Fruit fly (Drosophila melanogaster) S2 (cell line): ENCODE measurements around the gene obst-B.

ENCODE experiments used
- CG8478 ChIP-seq: fragments of >200 bp; optimal IDR thresholded peaks from 2 replicates; lab custom pipeline; 2018
- CTCF ChIP-seq, 2 experiments: fragments of >200 bp; optimal IDR thresholded peaks; 2 replicates each; lab custom pipeline; 2018

DNA sequence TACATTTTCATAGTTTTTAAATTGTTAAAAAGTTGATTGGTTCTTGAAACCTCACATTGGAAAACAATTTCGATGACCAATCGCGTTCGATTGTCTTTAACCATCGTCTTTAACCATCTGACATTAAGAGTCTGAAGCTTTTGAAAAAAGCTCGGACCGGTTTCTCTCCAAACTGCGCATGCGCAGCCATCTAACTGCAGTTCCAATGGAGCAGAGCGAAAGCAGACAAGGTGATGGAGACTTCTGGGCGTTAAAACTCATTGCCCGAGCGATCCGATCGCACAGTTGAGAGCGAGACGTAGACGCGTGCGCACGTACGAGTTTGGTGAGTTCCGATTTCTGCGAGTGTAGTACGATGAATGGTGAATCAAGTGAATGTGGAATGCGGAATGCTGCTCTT lies at the start of gene obst-B:
- no peak for TF ChIP-seq CG8478
- no peak for TF ChIP-seq CTCF (optimal IDR thresholded peaks at IDR 0.05; lab: Kevin White, UChicago)
